Fruit fly (Drosophila melanogaster): Measurements from ENCODE around the gene Gfrl.

DNA sequence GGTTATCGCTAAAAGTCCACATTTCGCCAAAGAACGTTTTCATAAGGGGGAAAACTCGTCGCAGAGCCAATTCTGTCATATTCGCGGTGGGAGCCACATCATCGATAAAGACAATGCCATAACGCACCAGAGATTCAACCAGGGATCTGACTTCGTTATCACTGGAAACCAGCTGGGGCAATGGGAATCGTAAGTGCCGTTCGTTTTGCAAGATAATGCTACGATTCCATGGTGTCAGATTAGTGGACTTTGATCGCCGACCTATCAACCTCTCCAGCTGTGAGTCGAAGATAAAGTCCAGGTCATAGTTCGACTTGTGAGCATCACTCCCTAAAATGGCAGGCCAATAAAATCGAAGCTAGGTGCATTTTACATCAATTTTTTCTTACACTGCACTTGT, 77.1 kb downstream of the Gfrl start:
- TF ChIP-seq psq (optimal IDR thresholded peaks at IDR 0.05) (no peak), CG8478 (optimal IDR thresholded peaks at IDR 0.05) (no peak), EcR (GFP tag; optimal IDR thresholded peaks at IDR 0.05) (no peak), Dll (optimal IDR thresholded peaks at IDR 0.05) (no peak)
